Fruit fly (Drosophila melanogaster): ENCODE results near the gene CG33783.
A peak's percentile ranks its signal among the peaks of the same experiment; 100 is the strongest.

CG33783 gene

dm6 chr3R:10052695-10053382 lies 13.7 kb upstream of the CG33783 start, which contains the start of the genes Fancl and Npc2e (continued):
- TF ChIP-seq lbe (GFP tag; optimal IDR thresholded peaks at IDR 0.05) (no peak), Scr (GFP tag; IDR thresholded peaks at IDR 0.05; ENCODE audit: partially characterized antibody) (peak; percentile 46; the same call in 1 of the 2 replicates), CG14710 (tag; optimal IDR thresholded peaks at IDR 0.05) (no peak), amos (GFP tag; IDR thresholded peaks at IDR 0.05; ENCODE audit: partially characterized antibody) (0 out of 2 replicates have a peak, but pooled peaks have one; percentile 24), CG2875 (GFP tag; optimal IDR thresholded peaks at IDR 0.05) (no peak), CG3163 (GFP tag; optimal IDR thresholded peaks at IDR 0.05) (no peak), CG4820 (GFP tag; optimal IDR thresholded peaks at IDR 0.05) (no peak), slbo (GFP tag; IDR thresholded peaks at IDR 0.05) (no peak), Xrp1 (GFP tag; IDR thresholded peaks at IDR 0.05) (no peak), CG1603 (tag; optimal IDR thresholded peaks at IDR 0.05) (no peak), CG16779 (GFP tag; IDR thresholded peaks at IDR 0.05) (no peak), Nf-YA (GFP tag; IDR thresholded peaks at IDR 0.05) (no peak), CG11504 (tag; optimal IDR thresholded peaks at IDR 0.05) (no peak), sd (tag; optimal IDR thresholded peaks at IDR 0.05) (no peak), Fer2 (tag; optimal IDR thresholded peaks at IDR 0.05) (no peak), kah (GFP tag; optimal IDR thresholded peaks at IDR 0.05) (no peak), HmgD (GFP tag; optimal IDR thresholded peaks at IDR 0.05) (peak; percentile 1), sug (tag; optimal IDR thresholded peaks at IDR 0.05) (no peak), BEAF-32 (GFP tag; optimal IDR thresholded peaks at IDR 0.05) (peak; percentile 45), Sry-δ (GFP tag; optimal IDR thresholded peaks at IDR 0.05) (peak; percentile 79), Bgb (GFP tag; IDR thresholded peaks at IDR 0.05; ENCODE audit: partially characterized antibody) (peak; percentile 30; the same call in 1 of the 2 replicates), ttk (GFP tag; IDR thresholded peaks at IDR 0.05) (no peak), Ets97D (GFP tag; optimal IDR thresholded peaks at IDR 0.05) (no peak), Hmx (GFP tag; optimal IDR thresholded peaks at IDR 0.05) (no peak), so (GFP tag; IDR thresholded peaks at IDR 0.05) (no peak), Gsc (GFP tag; IDR thresholded peaks at IDR 0.05) (no peak), fru (optimal IDR thresholded peaks at IDR 0.05) (no peak), CG13624 (GFP tag; optimal IDR thresholded peaks at IDR 0.05) (no peak), CG11456 (GFP tag; IDR thresholded peaks at IDR 0.05) (no peak), phol (tag; optimal IDR thresholded peaks at IDR 0.05) (peak; percentile 80), cato (GFP tag; optimal IDR thresholded peaks at IDR 0.05; ENCODE audit: borderline replicate concordance) (no peak), Hr39 (optimal IDR thresholded peaks at IDR 0.05) (no peak), H2.0 (GFP tag; IDR thresholded peaks at IDR 0.05) (no peak), Rx (GFP tag; IDR thresholded peaks at IDR 0.05) (no peak), CG2116 (GFP tag; optimal IDR thresholded peaks at IDR 0.05) (peak; percentile 35), CG31224 (GFP tag; IDR thresholded peaks at IDR 0.05) (no peak), CG18262 (tag; optimal IDR thresholded peaks at IDR 0.05) (no peak), CG10462 (GFP tag; optimal IDR thresholded peaks at IDR 0.05) (no peak), mld (GFP tag; IDR thresholded peaks at IDR 0.05; ENCODE audit: partially characterized antibody) (no peak), twi (tag; optimal IDR thresholded peaks at IDR 0.05) (no peak), Lim3 (GFP tag; IDR thresholded peaks at IDR 0.05) (no peak), Dp (GFP tag; optimal IDR thresholded peaks at IDR 0.05) (peak; percentile 84), Med (GFP tag) (peak; percentile 2), pzg (GFP tag; optimal IDR thresholded peaks at IDR 0.05) (peak; percentile 29), seq (GFP tag; IDR thresholded peaks at IDR 0.05) (no peak), Awh (GFP tag; IDR thresholded peaks at IDR 0.05) (no peak), CG15479 (GFP tag; optimal IDR thresholded peaks at IDR 0.05) (no peak), Stat92E (GFP tag; optimal IDR thresholded peaks at IDR 0.05) (no peak), Doc3 (GFP tag; IDR thresholded peaks at IDR 0.05; ENCODE audit: partially characterized antibody) (0 out of 3 replicates have a peak, but pooled peaks have one; percentile 42), eyg (GFP tag; optimal IDR thresholded peaks at IDR 0.05) (no peak), CTCF (GFP tag; optimal IDR thresholded peaks at IDR 0.05) (no peak)
